Fruit fly (Drosophila melanogaster) whole organism, embryonic: Measurements from ENCODE around the gene Kdm2.
A peak's percentile ranks its signal among the peaks of the same experiment; 100 is the strongest.

Source experiments
- ATbp ChIP-seq: fragments of 200-800 bp; sonication (Bioruptor generic); optimal IDR thresholded peaks from 2 replicates; lab custom pipeline; 2017; ENCODE audit warnings: missing biosample characterization, mild to moderate bottlenecking, missing genetic modification characterization, missing genetic modification reagents
- Abd-B ChIP-seq: fragments of 200-800 bp; sonication (Bioruptor generic); optimal IDR thresholded peaks from 2 replicates; lab custom pipeline; 2018; ENCODE audit warnings: missing biosample characterization, mild to moderate bottlenecking, missing genetic modification characterization, moderate library complexity
- Adf1 ChIP-seq: fragments of 200-800 bp; sonication (Bioruptor generic); IDR thresholded peaks from 2 replicates; pipeline ENCODE4 v1.3.6; 2022; ENCODE audit warnings: missing biosample characterization, missing genetic modification characterization
- Atf3 ChIP-seq: fragments of 200-800 bp; sonication (Bioruptor generic); optimal IDR thresholded peaks from 3 replicates; lab custom pipeline; 2016; ENCODE audit warnings: missing biosample characterization, missing genetic modification characterization
- C15 ChIP-seq: fragments of 200-800 bp; sonication (Bioruptor generic); IDR thresholded peaks from 3 replicates; pipeline ENCODE4 v1.3.6; 2022; ENCODE audit warnings: missing biosample characterization, missing genetic modification characterization
- CG10274 ChIP-seq: fragments of 200-800 bp; sonication (Bioruptor generic); optimal IDR thresholded peaks from 3 replicates; lab custom pipeline; 2017; ENCODE audit warnings: missing biosample characterization, mild to moderate bottlenecking, missing genetic modification characterization
- CG10462 ChIP-seq: fragments of 200-800 bp; sonication (Bioruptor generic); optimal IDR thresholded peaks from 2 replicates; lab custom pipeline; 2016; ENCODE audit warnings: missing biosample characterization, missing genetic modification characterization
- CG11085 ChIP-seq: fragments of 200-800 bp; sonication (Bioruptor generic); IDR thresholded peaks from 2 replicates; pipeline ENCODE4 v1.3.6; 2022; ENCODE audit warnings: missing biosample characterization, missing genetic modification characterization
- CG13894 ChIP-seq: fragments of 200-800 bp; sonication (Bioruptor generic); optimal IDR thresholded peaks from 3 replicates; lab custom pipeline; 2018; ENCODE audit warnings: missing biosample characterization, mild to moderate bottlenecking, missing genetic modification characterization, moderate library complexity
- CG17829 ChIP-seq: fragments of 200-800 bp; optimal IDR thresholded peaks from 2 replicates; lab custom pipeline; 2019; ENCODE audit warnings: missing biosample characterization, mild to moderate bottlenecking, missing genetic modification characterization, moderate library complexity
- CG18011 ChIP-seq: fragments of 200-800 bp; sonication (Bioruptor generic); optimal IDR thresholded peaks from 2 replicates; lab custom pipeline; 2017; ENCODE audit warnings: missing biosample characterization, missing genetic modification characterization, mild to moderate bottlenecking, moderate library complexity, missing genotype
- CG18476 ChIP-seq: fragments of 200-800 bp; sonication (Bioruptor generic); optimal IDR thresholded peaks from 2 replicates; lab custom pipeline; 2016; ENCODE audit warnings: missing biosample characterization, mild to moderate bottlenecking, missing genetic modification characterization
- CG33557 ChIP-seq: fragments of 200-800 bp; sonication (Bioruptor generic); optimal IDR thresholded peaks from 2 replicates; lab custom pipeline; 2019; ENCODE audit warnings: missing biosample characterization, mild to moderate bottlenecking, missing genetic modification characterization, moderate library complexity
- CG34376 ChIP-seq: fragments of 200-800 bp; sonication (Bioruptor generic); optimal IDR thresholded peaks from 2 replicates; lab custom pipeline; 2018; ENCODE audit warnings: missing biosample characterization, mild to moderate bottlenecking, missing genetic modification characterization
- CG6854 ChIP-seq: fragments of 200-800 bp; sonication (Bioruptor generic); optimal IDR thresholded peaks from 3 replicates; lab custom pipeline; 2017; ENCODE audit warnings: missing biosample characterization, mild to moderate bottlenecking, missing genetic modification characterization
- CkIIα-i1 ChIP-seq: fragments of 200-800 bp; sonication (Bioruptor generic); IDR thresholded peaks from 2 replicates; pipeline ENCODE4 v1.3.6; 2022; ENCODE audit warnings: missing biosample characterization, missing genetic modification characterization
- D ChIP-seq, 2 experiments: fragments of 200-800 bp in 1 of 2; fragments of >200 bp in 1 of 2; sonication (Bioruptor generic) in 1 of 2; optimal IDR thresholded peaks; 2 replicates in 1 of 2; 3 replicates in 1 of 2; lab custom pipeline; 2017; ENCODE audit warnings: mild to moderate bottlenecking in 1 of 2, missing biosample characterization in 1 of 2, missing genetic modification characterization in 1 of 2, missing genetic modification reagents in 1 of 2
- Dp ChIP-seq: fragments of 200-800 bp; sonication (Bioruptor generic); optimal IDR thresholded peaks from 2 replicates; lab custom pipeline; 2018; ENCODE audit warnings: missing biosample characterization, mild to moderate bottlenecking, missing genetic modification characterization, moderate library complexity
- Drgx ChIP-seq: fragments of 200-800 bp; sonication (Bioruptor generic); IDR thresholded peaks from 2 replicates; pipeline ENCODE4 v1.3.6; 2022; ENCODE audit warnings: missing biosample characterization, missing genetic modification characterization
- Ets97D ChIP-seq: fragments of 200-800 bp; sonication (Bioruptor generic); optimal IDR thresholded peaks from 3 replicates; lab custom pipeline; 2016; ENCODE audit warnings: missing biosample characterization, missing genetic modification characterization
- Gug ChIP-seq: fragments of 200-800 bp; sonication (Bioruptor generic); IDR thresholded peaks from 4 replicates; pipeline ENCODE4 v1.3.6; 2022; ENCODE audit warnings: missing biosample characterization, missing genetic modification characterization
- Hr51 ChIP-seq, 2 experiments: fragments of 200-800 bp; sonication (Bioruptor generic); optimal IDR thresholded peaks; 2 replicates in 1 of 2; 3 replicates in 1 of 2; lab custom pipeline; 2016 to 2018; ENCODE audit warnings: missing biosample characterization in 2 of 2, missing genetic modification characterization in 2 of 2, mild to moderate bottlenecking in 1 of 2, moderate library complexity in 1 of 2
- Kr ChIP-seq: fragments of 200-800 bp; sonication (Bioruptor generic); optimal IDR thresholded peaks from 2 replicates; lab custom pipeline; 2017; ENCODE audit warnings: missing biosample characterization, mild to moderate bottlenecking, missing genetic modification characterization
- Lim3 ChIP-seq: fragments of 200-800 bp; sonication (Bioruptor generic); IDR thresholded peaks from 2 replicates; pipeline ENCODE4 v1.3.6; 2022; ENCODE audit warnings: missing biosample characterization, missing genetic modification characterization
- MBD-R2 ChIP-seq: fragments of 200-800 bp; sonication (Bioruptor generic); IDR thresholded peaks from 2 replicates; pipeline ENCODE4 v1.3.6; 2022; ENCODE audit warnings: missing biosample characterization, missing genetic modification characterization
- NfI ChIP-seq: fragments of 200-800 bp; sonication (Bioruptor generic); optimal IDR thresholded peaks from 3 replicates; lab custom pipeline; 2018; ENCODE audit warnings: missing biosample characterization, mild to moderate bottlenecking, missing genetic modification characterization, moderate library complexity
- Scr ChIP-seq: fragments of 200-800 bp; sonication (Bioruptor generic); IDR thresholded peaks from 2 replicates; pipeline ENCODE4 v1.3.6; 2022; ENCODE audit warnings: missing biosample characterization, missing genetic modification characterization; ENCODE audit not compliant: partially characterized antibody
- Usf ChIP-seq: fragments of 200-800 bp; sonication (Bioruptor generic); optimal IDR thresholded peaks from 2 replicates; lab custom pipeline; 2017; ENCODE audit warnings: missing genotype, missing biosample characterization, missing genetic modification characterization
- Vsx1 ChIP-seq: fragments of 200-800 bp; sonication (Bioruptor generic); optimal IDR thresholded peaks from 2 replicates; lab custom pipeline; 2017; ENCODE audit warnings: missing biosample characterization, mild to moderate bottlenecking, missing genetic modification characterization, missing genetic modification reagents
- Xrp1 ChIP-seq: fragments of 200-800 bp; sonication (Bioruptor generic); IDR thresholded peaks from 2 replicates; pipeline ENCODE4 v1.3.6; 2022; ENCODE audit warnings: missing biosample characterization, missing genetic modification characterization
- YL-1 ChIP-seq: fragments of 200-800 bp; sonication (Bioruptor generic); optimal IDR thresholded peaks from 3 replicates; lab custom pipeline; 2017; ENCODE audit warnings: missing biosample characterization, mild to moderate bottlenecking, missing genetic modification characterization
- ap ChIP-seq: fragments of 200-800 bp; sonication (Bioruptor generic); IDR thresholded peaks from 2 replicates; pipeline ENCODE4 v1.3.6; 2022; ENCODE audit warnings: missing biosample characterization, missing genetic modification characterization
- ash1 ChIP-seq: fragments of 200-800 bp; sonication (Bioruptor generic); optimal IDR thresholded peaks from 2 replicates; lab custom pipeline; 2018; ENCODE audit warnings: missing biosample characterization, mild to moderate bottlenecking, missing genetic modification characterization
- btn ChIP-seq: fragments of 200-800 bp; sonication (Bioruptor generic); optimal IDR thresholded peaks from 2 replicates; lab custom pipeline; 2016; ENCODE audit warnings: missing biosample characterization, missing genetic modification characterization
- cad ChIP-seq: fragments of >200 bp; optimal IDR thresholded peaks from 2 replicates; lab custom pipeline; 2017; ENCODE audit warnings: missing biosample characterization, missing genetic modification characterization
- dmrt11E ChIP-seq: fragments of 200-800 bp; sonication (Bioruptor generic); optimal IDR thresholded peaks from 3 replicates; lab custom pipeline; 2018; ENCODE audit warnings: missing biosample characterization, mild to moderate bottlenecking, missing genetic modification characterization, moderate library complexity
- dysf ChIP-seq: fragments of 200-800 bp; sonication (Bioruptor generic); IDR thresholded peaks from 3 replicates; pipeline ENCODE4 v1.3.6; 2022; ENCODE audit warnings: missing biosample characterization, missing genetic modification characterization
- fru ChIP-seq: fragments of >200 bp; optimal IDR thresholded peaks from 2 replicates; lab custom pipeline; 2017
- hb ChIP-seq: fragments of 200-800 bp; sonication (Bioruptor generic); IDR thresholded peaks from 3 replicates; pipeline ENCODE4 v1.3.6; 2022; ENCODE audit warnings: missing biosample characterization, missing genetic modification characterization; ENCODE audit not compliant: partially characterized antibody
- hkb ChIP-seq, 2 experiments: fragments of 200-800 bp in 1 of 2; fragments of >200 bp in 1 of 2; sonication (Bioruptor generic) in 1 of 2; IDR thresholded peaks in 1 of 2; optimal IDR thresholded peaks in 1 of 2; 2 replicates each; pipeline versions ENCODE4 v1.3.6 to Lab custom; 2017 to 2022; ENCODE audit warnings: missing biosample characterization in 1 of 2, missing genetic modification characterization in 1 of 2
- jing ChIP-seq: fragments of 200-800 bp; sonication (Bioruptor generic); optimal IDR thresholded peaks from 2 replicates; lab custom pipeline; 2018; ENCODE audit warnings: missing biosample characterization, mild to moderate bottlenecking, missing genetic modification characterization
- lab ChIP-seq: fragments of 200-800 bp; sonication (Bioruptor generic); optimal IDR thresholded peaks from 3 replicates; lab custom pipeline; 2017; ENCODE audit warnings: missing biosample characterization, missing genetic modification characterization, mild to moderate bottlenecking, moderate library complexity, missing genetic modification reagents
- luna ChIP-seq: fragments of 200-800 bp; sonication (Bioruptor generic); optimal IDR thresholded peaks from 2 replicates; lab custom pipeline; 2016; ENCODE audit warnings: missing biosample characterization, missing genetic modification characterization
- otp ChIP-seq: fragments of 200-800 bp; sonication (Bioruptor generic); IDR thresholded peaks from 3 replicates; pipeline ENCODE4, ENCODE4 v1.3.6; 2022; ENCODE audit warnings: missing biosample characterization, missing genetic modification characterization
- sisA ChIP-seq: fragments of 200-800 bp; sonication (Bioruptor generic); IDR thresholded peaks from 2 replicates; pipeline ENCODE4 v1.3.6; 2022; ENCODE audit warnings: missing biosample characterization, missing genetic modification characterization
- slou ChIP-seq: fragments of 200-800 bp; sonication (Bioruptor generic); optimal IDR thresholded peaks from 3 replicates; lab custom pipeline; 2016; ENCODE audit warnings: missing biosample characterization, missing genetic modification characterization
- so ChIP-seq: fragments of 200-800 bp; sonication (Bioruptor generic); IDR thresholded peaks from 3 replicates; pipeline ENCODE4 v1.3.6; 2022; ENCODE audit warnings: missing biosample characterization, missing genetic modification characterization
- sob ChIP-seq: fragments of 200-800 bp; sonication (Bioruptor generic); IDR thresholded peaks from 2 replicates; pipeline ENCODE4 v1.3.6; 2022; ENCODE audit warnings: missing biosample characterization, missing genetic modification characterization
- toy ChIP-seq: fragments of 200-800 bp; sonication (Bioruptor generic); IDR thresholded peaks from 2 replicates; pipeline ENCODE4 v1.3.6; 2022; ENCODE audit warnings: missing biosample characterization, missing genetic modification characterization

Gene Kdm2

dm6 chr3R:9031797-9032418, 20.4 kb upstream of the Kdm2 start (continued):
- TF ChIP-seq ap (GFP tag; lab: Robert Waterston, UW), result peak; percentile 89
- TF ChIP-seq Ets97D (GFP tag; lab: Kevin White, UChicago), result peak; percentile 38
- peak; percentile 61 for TF ChIP-seq CG13894 (tag; lab: Kevin White, UChicago)
- TF ChIP-seq CG18011 (GFP tag; lab: Kevin White, UChicago), result peak; percentile 70
- TF ChIP-seq sisA (GFP tag; lab: Robert Waterston, UW), result peak; percentile 91
- TF ChIP-seq btn (GFP tag; lab: Kevin White, UChicago), result peak; percentile 74
- TF ChIP-seq Atf3, result peak; percentile 79
- TF ChIP-seq Lim3 (GFP tag; lab: Robert Waterston, UW), result peak; percentile 83
- peak; percentile 73 for TF ChIP-seq jing (GFP tag; lab: Kevin White, UChicago)
- TF ChIP-seq CG10274 (GFP tag; lab: Kevin White, UChicago), result peak; percentile 69
- peak; percentile 91 for TF ChIP-seq Xrp1 (GFP tag; lab: Robert Waterston, UW)
- peak; percentile 42 for TF ChIP-seq luna (GFP tag; lab: Kevin White, UChicago)
- peak; percentile 83 for TF ChIP-seq CG17829 (tag; lab: Kevin White, UChicago)
- TF ChIP-seq so (GFP tag; lab: Robert Waterston, UW), result peak; percentile 92
- TF ChIP-seq Vsx1 (GFP tag; lab: Kevin White, UChicago), result peak; percentile 67
- TF ChIP-seq lab (GFP tag; lab: Kevin White, UChicago), result peak; percentile 95
- peak; percentile 85 for TF ChIP-seq MBD-R2
- TF ChIP-seq cad (GFP tag; lab: Kevin White, UChicago), result no peak
- peak; percentile 60 for TF ChIP-seq dmrt11E (tag; lab: Kevin White, UChicago)
- peak; percentile 85 for TF ChIP-seq CG18476 (GFP tag; lab: Kevin White, UChicago)
- peak; percentile 20 for TF ChIP-seq Kr
- TF ChIP-seq slou, result peak; percentile 28
- TF ChIP-seq hb, result no peak
- TF ChIP-seq Drgx (GFP tag; lab: Robert Waterston, UW), result peak; percentile 99
- TF ChIP-seq ash1 (GFP tag; lab: Kevin White, UChicago), result peak; percentile 53
- no peak for TF ChIP-seq fru (lab: Kevin White, UChicago)
- TF ChIP-seq CG11085 (GFP tag; lab: Robert Waterston, UW), result peak; percentile 74
- peak; percentile 70 for TF ChIP-seq CG6854 (GFP tag; lab: Kevin White, UChicago)
- TF ChIP-seq YL-1 (GFP tag; lab: Kevin White, UChicago), result peak; percentile 16
- peak; percentile 7 for TF ChIP-seq D (optimal IDR thresholded peaks at IDR 0.05; lab: Kevin White, UChicago)
- TF ChIP-seq D (GFP tag; optimal IDR thresholded peaks at IDR 0.05; lab: Kevin White, UChicago), result peak; percentile 83
- peak; percentile 86 for TF ChIP-seq Gug (GFP tag; lab: Robert Waterston, UW)
- peak; percentile 75 for TF ChIP-seq Abd-B (GFP tag; lab: Kevin White, UChicago)
- peak; percentile 88 for TF ChIP-seq otp
- no peak for TF ChIP-seq Scr (GFP tag; lab: Robert Waterston, UW)
- TF ChIP-seq hkb (optimal IDR thresholded peaks at IDR 0.05; lab: Kevin White, UChicago), result no peak
- peak; percentile 96 for TF ChIP-seq hkb (GFP tag; IDR thresholded peaks at IDR 0.05; lab: Robert Waterston, UW)
- TF ChIP-seq toy (GFP tag; lab: Robert Waterston, UW), result peak; percentile 71; the same call in 1 of the 2 replicates
- peak; percentile 64 for TF ChIP-seq Usf
- peak; percentile 88 for TF ChIP-seq sob (GFP tag; lab: Robert Waterston, UW)
- TF ChIP-seq Hr51 (GFP tag; optimal IDR thresholded peaks at IDR 0.05; lab: Kevin White, UChicago), result peak; percentile 72 to 91
- TF ChIP-seq Dp (GFP tag; lab: Kevin White, UChicago), result no peak
- peak; percentile 77 for TF ChIP-seq C15
- TF ChIP-seq ATbp (GFP tag; lab: Kevin White, UChicago), result peak; percentile 92
- peak; percentile 91 for TF ChIP-seq NfI (GFP tag; lab: Kevin White, UChicago)
- peak; percentile 50 for TF ChIP-seq Adf1
- TF ChIP-seq CG33557 (GFP tag; lab: Kevin White, UChicago), result no peak
- peak; percentile 79 for TF ChIP-seq CkIIα-i1
- peak; percentile 63 for TF ChIP-seq CG10462 (GFP tag; lab: Kevin White, UChicago)
- TF ChIP-seq dysf (GFP tag; lab: Robert Waterston, UW), result peak; percentile 93
- TF ChIP-seq CG34376, result peak; percentile 20
